Worm (Caenorhabditis elegans) whole organism, young adult: ENCODE results near the gene ZK1307.3.
A peak's percentile ranks its signal among the peaks of the same experiment; 100 is the strongest.

ENCODE experiments used
- B0336.3 ChIP-seq: fragments of 200-800 bp; sonication (Bioruptor generic); IDR thresholded peaks from 2 replicates; pipeline ENCODE4 v1.3.6; 2022; ENCODE audit warnings: missing genetic modification characterization, missing compliant biosample characterization
- C17E4.6 ChIP-seq: fragments of 200-800 bp; sonication (Bioruptor generic); IDR thresholded peaks from 2 replicates; pipeline ENCODE4 v1.3.6; 2022; ENCODE audit warnings: missing genetic modification reagents, missing genetic modification characterization, missing compliant biosample characterization
- D2030.7 ChIP-seq: fragments of 200-800 bp; sonication (Bioruptor generic); IDR thresholded peaks from 2 replicates; pipeline ENCODE4 v1.3.6; 2022; ENCODE audit warnings: missing genetic modification reagents, missing genetic modification characterization, missing compliant biosample characterization
- F10E7.11 ChIP-seq: sonication (generic microtip); optimal IDR thresholded peaks from 2 replicates; lab custom pipeline; 2017; ENCODE audit warnings: mild to moderate bottlenecking, missing genetic modification characterization, moderate library complexity, missing compliant biosample characterization
- F33H1.4 ChIP-seq: fragments of 200-800 bp; sonication (Bioruptor generic); IDR thresholded peaks from 2 replicates; pipeline ENCODE4 v1.3.6; 2022; ENCODE audit warnings: missing genetic modification reagents, missing genetic modification characterization, missing compliant biosample characterization
- K12H6.12 ChIP-seq: fragments of 200-800 bp; sonication (Bioruptor generic); optimal IDR thresholded peaks from 2 replicates; lab custom pipeline; 2018; ENCODE audit warnings: mild to moderate bottlenecking, missing genetic modification characterization, missing compliant biosample characterization
- T07F8.4 ChIP-seq: sonication (generic microtip); optimal IDR thresholded peaks from 2 replicates; lab custom pipeline; 2016; ENCODE audit warnings: mild to moderate bottlenecking, missing genetic modification characterization, moderate library complexity, missing compliant biosample characterization
- T26A5.8 ChIP-seq: sonication (generic microtip); optimal IDR thresholded peaks from 2 replicates; lab custom pipeline; 2016; ENCODE audit warnings: missing genetic modification characterization, missing compliant biosample characterization
- Y53F4B.3 ChIP-seq: fragments of 200-800 bp; sonication (Bioruptor generic); IDR thresholded peaks from 2 replicates; pipeline ENCODE4 v1.3.6; 2022; ENCODE audit warnings: missing genetic modification reagents, missing genetic modification characterization, missing compliant biosample characterization
- Y56A3A.18 ChIP-seq: fragments of 200-800 bp; sonication (Bioruptor generic); IDR thresholded peaks from 2 replicates; pipeline ENCODE4 v1.3.6; 2022; ENCODE audit warnings: missing genetic modification reagents, missing genetic modification characterization, missing compliant biosample characterization
- ZK185.1 ChIP-seq: sonication (generic microtip); optimal IDR thresholded peaks from 2 replicates; lab custom pipeline; 2016; ENCODE audit warnings: mild to moderate bottlenecking, missing genetic modification characterization, missing compliant biosample characterization; ENCODE audit not compliant: poor library complexity, severe bottlenecking
- attf-5 ChIP-seq: fragments of 200-800 bp; sonication (Bioruptor generic); optimal IDR thresholded peaks from 2 replicates; lab custom pipeline; 2018; ENCODE audit warnings: mild to moderate bottlenecking, missing genetic modification characterization, missing compliant biosample characterization
- ceh-79 ChIP-seq: sonication (generic microtip); optimal IDR thresholded peaks from 2 replicates; lab custom pipeline; 2017; ENCODE audit warnings: mild to moderate bottlenecking, missing genetic modification characterization, missing compliant biosample characterization
- die-1 ChIP-seq: sonication (generic microtip); optimal IDR thresholded peaks from 2 replicates; lab custom pipeline; 2016; ENCODE audit warnings: missing genotype, mild to moderate bottlenecking, missing genetic modification characterization, missing compliant biosample characterization
- dpl-1 ChIP-seq: fragments of 150-350 bp; optimal IDR thresholded peaks from 2 replicates; lab custom pipeline; 2014; ENCODE audit warnings: missing biosample characterization, missing genetic modification reagents, missing genetic modification characterization
- efl-1 ChIP-seq: fragments of 150-350 bp; optimal IDR thresholded peaks from 2 replicates; lab custom pipeline; 2014; ENCODE audit warnings: missing biosample characterization, missing genetic modification reagents, missing genetic modification characterization
- egl-44 ChIP-seq: fragments of 200-800 bp; sonication (Bioruptor generic); IDR thresholded peaks from 2 replicates; pipeline ENCODE4 v1.3.6; 2022; ENCODE audit warnings: missing genetic modification reagents, missing genetic modification characterization, missing compliant biosample characterization
- ekl-4 ChIP-seq: fragments of 200-800 bp; sonication (Bioruptor generic); IDR thresholded peaks from 2 replicates; pipeline ENCODE4 v1.3.6; 2022; ENCODE audit warnings: missing genetic modification reagents, missing genetic modification characterization, missing compliant biosample characterization
- ets-4 ChIP-seq: fragments of 200-800 bp; sonication (Bioruptor generic); optimal IDR thresholded peaks from 2 replicates; lab custom pipeline; 2018; ENCODE audit warnings: mild to moderate bottlenecking, missing genetic modification characterization, missing compliant biosample characterization
- fkh-3 ChIP-seq: sonication (generic microtip); optimal IDR thresholded peaks from 2 replicates; lab custom pipeline; 2016; ENCODE audit warnings: mild to moderate bottlenecking, missing genetic modification characterization, missing compliant biosample characterization
- gei-17 ChIP-seq: fragments of 200-800 bp; sonication (Bioruptor generic); optimal IDR thresholded peaks from 2 replicates; lab custom pipeline; 2018; ENCODE audit warnings: mild to moderate bottlenecking, missing genetic modification characterization, missing compliant biosample characterization
- him-1 ChIP-seq: sonication (generic microtip); optimal IDR thresholded peaks from 2 replicates; lab custom pipeline; 2016; ENCODE audit warnings: missing genotype, missing genetic modification reagents, missing genetic modification characterization, missing compliant biosample characterization
- hmg-1.2 ChIP-seq: fragments of 200-800 bp; sonication (Bioruptor generic); IDR thresholded peaks from 2 replicates; pipeline ENCODE4 v1.3.6; 2022; ENCODE audit warnings: missing genetic modification reagents, missing genetic modification characterization, missing compliant biosample characterization
- hsf-1 ChIP-seq: fragments of 200-800 bp; sonication (Bioruptor generic); IDR thresholded peaks from 2 replicates; pipeline ENCODE4 v1.3.6; 2022; ENCODE audit warnings: missing genetic modification reagents, missing genetic modification characterization, missing compliant biosample characterization
- let-607 ChIP-seq, 2 experiments: fragments of 200-800 bp in 1 of 2; sonication (Bioruptor generic) in 1 of 2; sonication (generic microtip) in 1 of 2; optimal IDR thresholded peaks; 2 replicates each; lab custom pipeline; 2016 to 2018; ENCODE audit warnings: mild to moderate bottlenecking in 2 of 2, missing compliant biosample characterization in 2 of 2, missing genetic modification characterization in 2 of 2, moderate library complexity in 2 of 2, missing genotype in 1 of 2
- lin-40 ChIP-seq: sonication (generic microtip); optimal IDR thresholded peaks from 2 replicates; lab custom pipeline; 2016; ENCODE audit warnings: missing genetic modification characterization, mild to moderate bottlenecking, missing compliant biosample characterization, missing genotype, missing genetic modification reagents
- lir-1 ChIP-seq: fragments of 200-800 bp; sonication (Bioruptor generic); conservative IDR thresholded peaks from 2 replicates; pipeline ENCODE4 v1.3.6; 2022; ENCODE audit warnings: missing genetic modification reagents, missing genetic modification characterization, missing compliant biosample characterization
- lsl-1 ChIP-seq: fragments of 200-800 bp; sonication (Bioruptor generic); optimal IDR thresholded peaks from 2 replicates; lab custom pipeline; 2018; ENCODE audit warnings: mild to moderate bottlenecking, missing genetic modification characterization, moderate library complexity, missing compliant biosample characterization
- lsy-27 ChIP-seq: sonication (generic microtip); optimal IDR thresholded peaks from 2 replicates; lab custom pipeline; 2017; ENCODE audit warnings: missing genetic modification characterization, mild to moderate bottlenecking, missing compliant biosample characterization, antibody characterized with exemption, missing genotype, borderline replicate concordance; ENCODE audit not compliant: insufficient read depth
- madf-6 ChIP-seq: fragments of 200-800 bp; sonication (Bioruptor generic); IDR thresholded peaks from 2 replicates; pipeline ENCODE4 v1.3.6; 2022; ENCODE audit warnings: missing genetic modification reagents, missing genetic modification characterization, missing compliant biosample characterization
- madf-8 ChIP-seq: fragments of 200-800 bp; sonication (Bioruptor generic); conservative IDR thresholded peaks from 2 replicates; pipeline ENCODE4 v1.3.6; 2022; ENCODE audit warnings: missing genetic modification reagents, missing genetic modification characterization, missing compliant biosample characterization
- mcd-1 ChIP-seq: fragments of 200-800 bp; sonication (Bioruptor generic); IDR thresholded peaks from 2 replicates; pipeline ENCODE4 v1.3.6; 2022; ENCODE audit warnings: missing genetic modification reagents, missing genetic modification characterization, missing compliant biosample characterization
- nfya-1 ChIP-seq: sonication (generic microtip); optimal IDR thresholded peaks from 2 replicates; lab custom pipeline; 2017; ENCODE audit warnings: antibody characterized with exemption, missing compliant biosample characterization, missing genetic modification characterization, borderline replicate concordance; ENCODE audit not compliant: insufficient read depth
- nfya-2 ChIP-seq: fragments of 200-800 bp; sonication (Bioruptor generic); IDR thresholded peaks from 2 replicates; pipeline ENCODE4 v1.3.6; 2022; ENCODE audit warnings: missing genetic modification reagents, missing genetic modification characterization, missing compliant biosample characterization
- nhr-80 ChIP-seq: sonication (generic microtip); optimal IDR thresholded peaks from 2 replicates; lab custom pipeline; 2016; ENCODE audit warnings: missing genetic modification characterization, missing compliant biosample characterization
- pbrm-1 ChIP-seq: fragments of 200-800 bp; sonication (Bioruptor generic); IDR thresholded peaks from 2 replicates; pipeline ENCODE4 v1.3.6; 2022; ENCODE audit warnings: missing genetic modification reagents, missing genetic modification characterization, missing compliant biosample characterization
- rec-8 ChIP-seq, 2 experiments: sonication (generic microtip); optimal IDR thresholded peaks; 2 replicates each; lab custom pipeline; 2016; ENCODE audit warnings: mild to moderate bottlenecking in 2 of 2, missing genetic modification characterization in 2 of 2, missing genetic modification reagents in 2 of 2, missing genotype in 2 of 2, missing biosample characterization in 1 of 2, missing compliant biosample characterization in 1 of 2, moderate library complexity in 1 of 2
- rpc-1 ChIP-seq, 2 experiments: fragments of 150-350 bp in 1 of 2; sonication (generic microtip) in 1 of 2; optimal IDR thresholded peaks; 2 replicates each; lab custom pipeline; 2014 to 2018; ENCODE audit warnings: missing biosample characterization in 1 of 2, missing genetic modification characterization in 1 of 2, missing genetic modification reagents in 1 of 2, missing genotype in 1 of 2
- sdz-38 ChIP-seq: sonication (generic microtip); optimal IDR thresholded peaks from 2 replicates; lab custom pipeline; 2016; ENCODE audit warnings: missing genotype, missing genetic modification characterization, missing compliant biosample characterization
- snpc-1.3 ChIP-seq: sonication (generic microtip); optimal IDR thresholded peaks from 2 replicates; lab custom pipeline; 2017; ENCODE audit warnings: missing genetic modification characterization, mild to moderate bottlenecking, missing compliant biosample characterization, antibody characterized with exemption, moderate library complexity, missing genotype, missing genetic modification reagents; ENCODE audit not compliant: insufficient read depth
- sptf-2 ChIP-seq: fragments of 200-800 bp; sonication (Bioruptor generic); optimal IDR thresholded peaks from 2 replicates; lab custom pipeline; 2018; ENCODE audit warnings: mild to moderate bottlenecking, missing genetic modification characterization, missing compliant biosample characterization
- tbx-9 ChIP-seq: sonication (generic microtip); optimal IDR thresholded peaks from 2 replicates; lab custom pipeline; 2016; ENCODE audit warnings: borderline replicate concordance, missing genetic modification characterization, inconsistent platforms, missing compliant biosample characterization
- xnd-1 ChIP-seq: sonication (generic microtip); optimal IDR thresholded peaks from 2 replicates; lab custom pipeline; 2016; ENCODE audit warnings: missing genotype, missing genetic modification reagents, missing genetic modification characterization, missing compliant biosample characterization
- ztf-28 ChIP-seq: fragments of 200-800 bp; sonication (Bioruptor generic); IDR thresholded peaks from 2 replicates; pipeline ENCODE4 v1.3.6; 2022; ENCODE audit warnings: missing genetic modification reagents, missing genetic modification characterization, missing compliant biosample characterization

ZK1307.3 gene

DNA sequence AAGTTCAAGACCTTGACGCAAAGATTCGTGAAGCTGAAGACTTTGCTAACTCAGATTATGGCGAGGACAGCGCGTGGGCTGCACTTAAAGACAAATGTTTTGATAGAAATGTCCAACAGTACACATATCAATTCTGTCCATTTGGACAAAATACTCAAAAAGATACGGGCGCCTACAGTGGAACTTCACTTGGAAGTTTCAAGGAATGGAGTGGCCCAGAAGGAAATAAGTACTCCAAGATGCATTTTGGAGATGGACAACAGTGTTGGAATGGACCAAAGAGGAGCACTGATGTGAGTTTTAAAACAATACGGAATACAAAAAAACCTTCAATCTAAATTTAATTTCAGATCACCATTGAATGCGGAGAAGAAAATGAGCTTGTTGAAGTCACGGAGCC, 26.9 kb downstream of the ZK1307.3 start:
- no peak for TF ChIP-seq attf-5
- no peak for TF ChIP-seq tbx-9
- no peak for TF ChIP-seq D2030.7 (GFP tag; lab: Robert Waterston, UW)
- TF ChIP-seq Y53F4B.3, result no peak
- TF ChIP-seq rpc-1 (optimal IDR thresholded peaks at IDR 0.05; lab: Kevin White, UChicago), result no peak
- no peak for TF ChIP-seq rpc-1 (tag; optimal IDR thresholded peaks at IDR 0.05; lab: Kevin White, UChicago)
- TF ChIP-seq Y56A3A.18 (GFP tag; lab: Robert Waterston, UW), result no peak
- TF ChIP-seq gei-17, result no peak
- no peak for TF ChIP-seq B0336.3
- TF ChIP-seq ekl-4 (GFP tag; lab: Robert Waterston, UW), result no peak
- no peak for TF ChIP-seq efl-1 (GFP tag; lab: Kevin White, UChicago)
- no peak for TF ChIP-seq lin-40 (tag; lab: Kevin White, UChicago)
- TF ChIP-seq C17E4.6 (GFP tag; lab: Robert Waterston, UW), result no peak
- TF ChIP-seq K12H6.12 (tag; lab: Kevin White, UChicago), result no peak
- TF ChIP-seq sdz-38, result no peak
- no peak for TF ChIP-seq ZK185.1
- TF ChIP-seq F10E7.11 (tag; lab: Kevin White, UChicago), result no peak
- no peak for TF ChIP-seq ets-4 (GFP tag; lab: Kevin White, UChicago)
- no peak for TF ChIP-seq lir-1 (GFP tag; lab: Robert Waterston, UW)
- TF ChIP-seq die-1, result no peak
- no peak for TF ChIP-seq T07F8.4 (tag; lab: Kevin White, UChicago)

DNA sequence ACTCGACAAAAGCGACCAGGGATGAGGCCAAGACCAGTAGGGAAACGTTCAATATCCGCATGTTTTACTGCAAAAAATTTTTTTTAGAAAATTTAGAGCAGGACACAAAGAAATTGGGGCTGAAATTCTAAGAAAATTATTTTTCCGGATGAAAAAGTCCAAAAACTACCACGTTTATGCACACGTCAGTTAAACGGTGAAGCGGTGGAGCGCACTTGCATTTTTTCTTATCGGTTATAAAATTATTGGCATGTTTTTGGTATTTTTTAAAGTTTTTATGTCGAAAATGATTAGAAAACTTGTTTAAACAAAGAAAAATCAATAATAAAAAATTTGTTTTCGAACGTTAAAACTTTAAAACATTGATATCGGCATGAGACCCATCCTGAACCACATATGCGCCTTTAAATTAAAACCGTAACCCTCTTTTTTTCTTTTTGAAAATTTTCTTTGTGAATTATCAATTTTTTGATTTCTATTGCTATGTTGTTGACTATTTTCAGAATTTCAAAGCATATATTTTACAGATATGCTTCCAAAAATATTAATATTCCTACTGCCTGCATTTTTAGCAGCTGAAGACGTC, 28.6 kb downstream of the ZK1307.3 start, which contains the start of the genes dnj-20 and ZK1307.8:
dnj-20 (minus strand) TSS at position 67 of the 586 bp plus-strand sequence.
ZK1307.8 (plus strand) TSS at position 504 of the 586 bp plus-strand sequence.
- peak; percentile 70 to 78 for TF ChIP-seq let-607 (tag; optimal IDR thresholded peaks at IDR 0.05; lab: Kevin White, UChicago)
- TF ChIP-seq rec-8 (tag; optimal IDR thresholded peaks at IDR 0.05; lab: Kevin White, UChicago), result no peak
- TF ChIP-seq fkh-3 (tag; lab: Kevin White, UChicago), result no peak
- TF ChIP-seq snpc-1.3, result peak; percentile 57
- 0 out of 2 replicates have a peak, but pooled peaks have one; percentile 5 for TF ChIP-seq hmg-1.2
- TF ChIP-seq nhr-80 (tag; lab: Kevin White, UChicago), result peak; percentile 56
- TF ChIP-seq madf-6 (GFP tag; lab: Robert Waterston, UW), result peak; percentile 83
- TF ChIP-seq D2030.7 (GFP tag; lab: Robert Waterston, UW), result peak; percentile 45; the same call in 1 of the 2 replicates
- TF ChIP-seq madf-8, result 0 out of 2 replicates have a peak, but pooled peaks have one; percentile 12
- peak; percentile 82 for TF ChIP-seq lsl-1 (GFP tag; lab: Kevin White, UChicago)
- peak; percentile 81 for TF ChIP-seq F33H1.4 (GFP tag; lab: Robert Waterston, UW)
- TF ChIP-seq attf-5, result peak; percentile 1
- TF ChIP-seq him-1 (tag; lab: Kevin White, UChicago), result no peak
- TF ChIP-seq mcd-1 (GFP tag; lab: Robert Waterston, UW), result 0 out of 2 replicates have a peak, but pooled peaks have one; percentile 34
- no peak for TF ChIP-seq egl-44 (GFP tag; lab: Robert Waterston, UW)
- peak; percentile 60 for TF ChIP-seq xnd-1 (tag; lab: Kevin White, UChicago)
- TF ChIP-seq, all 124 proteins: peak for 12

DNA sequence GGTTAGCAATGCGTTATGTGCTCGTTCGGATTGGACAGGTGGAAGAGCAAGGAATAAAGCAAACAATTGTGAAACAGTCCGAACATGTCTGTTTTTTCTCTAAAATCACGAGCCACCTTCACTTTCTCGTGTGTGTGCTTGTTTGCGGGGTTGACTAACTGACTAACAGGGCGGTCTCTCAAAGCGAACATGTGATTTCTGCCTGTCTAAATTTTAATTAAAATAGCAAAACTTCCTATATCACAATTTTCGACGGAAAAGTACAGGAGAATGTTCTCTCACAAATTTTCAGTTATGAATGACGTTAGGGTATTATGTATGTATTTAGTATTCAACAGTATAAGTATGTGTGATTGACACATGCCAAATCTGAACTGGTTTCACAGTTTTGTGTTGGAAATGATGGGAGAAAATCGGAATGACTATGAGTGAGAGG, 30.9 kb downstream of the ZK1307.3 start:
- TF ChIP-seq ztf-28 (GFP tag; lab: Robert Waterston, UW), result no peak
- TF ChIP-seq T26A5.8 (tag; lab: Kevin White, UChicago), result no peak
- no peak for TF ChIP-seq attf-5
- TF ChIP-seq lsy-27, result no peak
- no peak for TF ChIP-seq nfya-2
- TF ChIP-seq hsf-1 (GFP tag; lab: Robert Waterston, UW), result no peak
- TF ChIP-seq pbrm-1 (GFP tag; lab: Robert Waterston, UW), result 0 out of 2 replicates have a peak, but pooled peaks have one; percentile 25
- 0 out of 2 replicates have a peak, but pooled peaks have one; percentile 25 for TF ChIP-seq B0336.3
- no peak for TF ChIP-seq sptf-2 (GFP tag; lab: Kevin White, UChicago)
- no peak for TF ChIP-seq hmg-1.2
- TF ChIP-seq nhr-80 (tag; lab: Kevin White, UChicago), result peak; percentile 92
- TF ChIP-seq nfya-1 (tag; lab: Kevin White, UChicago), result no peak
- no peak for TF ChIP-seq dpl-1 (GFP tag; lab: Kevin White, UChicago)
- TF ChIP-seq ceh-79 (tag; lab: Kevin White, UChicago), result no peak
